Fruit fly (Drosophila melanogaster) whole organism, embryonic: Measurements from ENCODE around the gene CG13996.

Source experiments
- Awh ChIP-seq: fragments of 200-800 bp; sonication (Bioruptor generic); IDR thresholded peaks from 2 replicates; pipeline ENCODE4, ENCODE4 v1.3.6; 2022; ENCODE audit warnings: missing biosample characterization, missing genetic modification characterization
- B-H2 ChIP-seq: fragments of 200-800 bp; sonication (Bioruptor generic); optimal IDR thresholded peaks from 2 replicates; lab custom pipeline; 2018; ENCODE audit warnings: missing biosample characterization, mild to moderate bottlenecking, missing genetic modification characterization
- CG10321 ChIP-seq: fragments of 200-800 bp; sonication (Bioruptor generic); IDR thresholded peaks from 2 replicates; pipeline ENCODE4 v1.3.6; 2022; ENCODE audit warnings: missing biosample characterization, missing genetic modification characterization
- CG10565 ChIP-seq: fragments of 200-800 bp; sonication (Bioruptor generic); optimal IDR thresholded peaks from 3 replicates; lab custom pipeline; 2016; ENCODE audit warnings: missing biosample characterization, mild to moderate bottlenecking, missing genetic modification characterization
- CG10654 ChIP-seq: fragments of 200-800 bp; sonication (Bioruptor generic); optimal IDR thresholded peaks from 2 replicates; lab custom pipeline; 2016; ENCODE audit warnings: missing biosample characterization, missing genetic modification characterization
- CG10979 ChIP-seq: fragments of 200-800 bp; sonication (Bioruptor generic); optimal IDR thresholded peaks from 2 replicates; lab custom pipeline; 2018; ENCODE audit warnings: missing biosample characterization, mild to moderate bottlenecking, missing genetic modification characterization, moderate library complexity
- CG11695 ChIP-seq: fragments of 200-800 bp; sonication (Bioruptor generic); IDR thresholded peaks from 3 replicates; pipeline ENCODE4 v1.3.6; 2022; ENCODE audit warnings: missing biosample characterization, missing genetic modification characterization
- CG13287 ChIP-seq: fragments of 200-800 bp; sonication (Bioruptor generic); IDR thresholded peaks from 2 replicates; pipeline ENCODE4 v1.3.6; 2022; ENCODE audit warnings: missing biosample characterization, missing genetic modification characterization; ENCODE audit not compliant: partially characterized antibody
- CG13775 ChIP-seq: fragments of 200-800 bp; sonication (Bioruptor generic); optimal IDR thresholded peaks from 3 replicates; lab custom pipeline; 2017; ENCODE audit warnings: missing biosample characterization, mild to moderate bottlenecking, missing genetic modification characterization
- CG14014 ChIP-seq: fragments of 200-800 bp; sonication (Bioruptor generic); IDR thresholded peaks from 2 replicates; pipeline ENCODE4 v1.3.6; 2022; ENCODE audit warnings: missing biosample characterization, missing genetic modification characterization
- CG1529 ChIP-seq: fragments of 200-800 bp; sonication (Bioruptor generic); optimal IDR thresholded peaks from 3 replicates; lab custom pipeline; 2018; ENCODE audit warnings: missing biosample characterization, missing genetic modification characterization
- CG17829 ChIP-seq: fragments of 200-800 bp; optimal IDR thresholded peaks from 2 replicates; lab custom pipeline; 2019; ENCODE audit warnings: missing biosample characterization, mild to moderate bottlenecking, missing genetic modification characterization, moderate library complexity
- CG2116 ChIP-seq: fragments of 200-800 bp; sonication (Bioruptor generic); optimal IDR thresholded peaks from 3 replicates; lab custom pipeline; 2018; ENCODE audit warnings: missing biosample characterization, mild to moderate bottlenecking, missing genetic modification characterization
- CG31441 ChIP-seq: fragments of 200-800 bp; sonication (Bioruptor generic); IDR thresholded peaks from 2 replicates; pipeline ENCODE4 v1.3.6; 2022; ENCODE audit warnings: missing biosample characterization, missing genetic modification characterization
- CG6813 ChIP-seq: fragments of 200-800 bp; sonication (Bioruptor generic); optimal IDR thresholded peaks from 2 replicates; lab custom pipeline; 2017; ENCODE audit warnings: missing biosample characterization, missing genetic modification characterization, mild to moderate bottlenecking, moderate library complexity, missing genetic modification reagents
- CG7987 ChIP-seq: fragments of 200-800 bp; sonication (Bioruptor generic); optimal IDR thresholded peaks from 2 replicates; lab custom pipeline; 2018; ENCODE audit warnings: missing biosample characterization, mild to moderate bottlenecking, missing genetic modification characterization, moderate library complexity
- CG8924 ChIP-seq: fragments of 200-800 bp; optimal IDR thresholded peaks from 3 replicates; lab custom pipeline; 2019; ENCODE audit warnings: missing biosample characterization, mild to moderate bottlenecking, missing genetic modification characterization, moderate library complexity
- CkIIα-i1 ChIP-seq: fragments of 200-800 bp; sonication (Bioruptor generic); IDR thresholded peaks from 2 replicates; pipeline ENCODE4 v1.3.6; 2022; ENCODE audit warnings: missing biosample characterization, missing genetic modification characterization
- Dad ChIP-seq: fragments of 200-800 bp; sonication (Bioruptor generic); optimal IDR thresholded peaks from 3 replicates; lab custom pipeline; 2016; ENCODE audit warnings: missing biosample characterization, missing genetic modification characterization
- Dfd ChIP-seq, 2 experiments: fragments of >200 bp; optimal IDR thresholded peaks; 2 replicates each; lab custom pipeline; 2017; ENCODE audit warnings: missing biosample characterization in 2 of 2, missing genetic modification characterization in 2 of 2
- Doc2 ChIP-seq: fragments of 200-800 bp; sonication (Bioruptor generic); IDR thresholded peaks from 2 replicates; pipeline ENCODE4 v1.3.6; 2022; ENCODE audit warnings: missing biosample characterization, missing genetic modification characterization
- Dref ChIP-seq: fragments of 200-800 bp; sonication (Bioruptor generic); IDR thresholded peaks from 2 replicates; pipeline ENCODE4 v1.3.6; 2022; ENCODE audit warnings: missing biosample characterization, missing genetic modification characterization
- ERR ChIP-seq: fragments of 200-800 bp; sonication (Bioruptor generic); optimal IDR thresholded peaks from 2 replicates; lab custom pipeline; 2016; ENCODE audit warnings: missing biosample characterization, missing genetic modification characterization
- Fer2 ChIP-seq: fragments of 200-800 bp; sonication (Bioruptor generic); optimal IDR thresholded peaks from 2 replicates; lab custom pipeline; 2018; ENCODE audit warnings: missing biosample characterization, mild to moderate bottlenecking, missing genetic modification characterization, moderate library complexity
- HLH3B ChIP-seq: fragments of 200-800 bp; sonication (Bioruptor generic); IDR thresholded peaks from 2 replicates; pipeline ENCODE4 v1.3.6; 2022; ENCODE audit warnings: missing biosample characterization, missing genetic modification characterization
- Kr ChIP-seq: fragments of 200-800 bp; sonication (Bioruptor generic); optimal IDR thresholded peaks from 2 replicates; lab custom pipeline; 2017; ENCODE audit warnings: missing biosample characterization, mild to moderate bottlenecking, missing genetic modification characterization
- Lpt ChIP-seq: fragments of >200 bp; optimal IDR thresholded peaks from 2 replicates; lab custom pipeline; 2018; ENCODE audit warnings: missing biosample characterization, missing genetic modification characterization
- MBD-R2 ChIP-seq: fragments of 200-800 bp; sonication (Bioruptor generic); IDR thresholded peaks from 2 replicates; pipeline ENCODE4 v1.3.6; 2022; ENCODE audit warnings: missing biosample characterization, missing genetic modification characterization
- Optix ChIP-seq: fragments of 200-800 bp; sonication (Bioruptor generic); IDR thresholded peaks from 3 replicates; pipeline ENCODE4 v1.3.6; 2022; ENCODE audit warnings: missing biosample characterization, missing genetic modification characterization
- Trl ChIP-seq, 3 experiments: fragments of >200 bp in 2 of 3; fragments of 200-800 bp in 1 of 3; sonication (Bioruptor generic) in 1 of 3; optimal IDR thresholded peaks; 2 replicates in 1 of 3; 3 replicates in 2 of 3; lab custom pipeline; 2016 to 2017; ENCODE audit warnings: missing biosample characterization in 1 of 3, missing genetic modification characterization in 1 of 3
- Xrp1 ChIP-seq: fragments of 200-800 bp; sonication (Bioruptor generic); IDR thresholded peaks from 2 replicates; pipeline ENCODE4 v1.3.6; 2022; ENCODE audit warnings: missing biosample characterization, missing genetic modification characterization
- ase ChIP-seq: fragments of 200-800 bp; sonication (Bioruptor generic); IDR thresholded peaks from 3 replicates; pipeline ENCODE4 v1.3.6; 2022; ENCODE audit warnings: missing biosample characterization, missing genetic modification characterization
- bab2 ChIP-seq: fragments of 200-800 bp; sonication (Bioruptor generic); optimal IDR thresholded peaks from 2 replicates; lab custom pipeline; 2016; ENCODE audit warnings: missing biosample characterization, missing genetic modification characterization
- dimm ChIP-seq: fragments of 200-800 bp; sonication (Bioruptor generic); IDR thresholded peaks from 2 replicates; pipeline ENCODE4 v1.3.6; 2022; ENCODE audit warnings: missing biosample characterization, missing genetic modification characterization
- emc ChIP-seq: fragments of 200-800 bp; sonication (Bioruptor generic); optimal IDR thresholded peaks from 2 replicates; lab custom pipeline; 2016; ENCODE audit warnings: missing biosample characterization, missing genetic modification characterization
- fd3F ChIP-seq: fragments of 200-800 bp; sonication (Bioruptor generic); optimal IDR thresholded peaks from 2 replicates; lab custom pipeline; 2018; ENCODE audit warnings: missing biosample characterization, mild to moderate bottlenecking, missing genetic modification characterization, moderate library complexity
- gce ChIP-seq: fragments of 200-800 bp; sonication (Bioruptor generic); IDR thresholded peaks from 3 replicates; pipeline ENCODE4 v1.3.6; 2022; ENCODE audit warnings: missing biosample characterization, missing genetic modification characterization
- kah ChIP-seq: fragments of 200-800 bp; sonication (Bioruptor generic); optimal IDR thresholded peaks from 2 replicates; lab custom pipeline; 2018; ENCODE audit warnings: missing biosample characterization, mild to moderate bottlenecking, missing genetic modification characterization
- klu ChIP-seq: fragments of 200-800 bp; sonication (Bioruptor generic); IDR thresholded peaks from 2 replicates; pipeline ENCODE4 v1.3.6; 2022; ENCODE audit warnings: missing biosample characterization, missing genetic modification characterization
- lab ChIP-seq: fragments of 200-800 bp; sonication (Bioruptor generic); optimal IDR thresholded peaks from 3 replicates; lab custom pipeline; 2017; ENCODE audit warnings: missing biosample characterization, missing genetic modification characterization, mild to moderate bottlenecking, moderate library complexity, missing genetic modification reagents
- lilli ChIP-seq: fragments of 200-800 bp; sonication (Bioruptor generic); optimal IDR thresholded peaks from 3 replicates; lab custom pipeline; 2016; ENCODE audit warnings: missing biosample characterization, missing genetic modification characterization
- lola ChIP-seq, 3 experiments: fragments of >200 bp in 2 of 3; fragments of 200-800 bp in 1 of 3; sonication (Bioruptor generic) in 1 of 3; optimal IDR thresholded peaks; 2 replicates each; lab custom pipeline; 2017 to 2019; ENCODE audit warnings: missing biosample characterization in 3 of 3, missing genetic modification characterization in 3 of 3, mild to moderate bottlenecking in 1 of 3, moderate library complexity in 1 of 3
- nerfin-2 ChIP-seq: fragments of 200-800 bp; sonication (Bioruptor generic); IDR thresholded peaks from 2 replicates; pipeline ENCODE4 v1.3.6; 2022; ENCODE audit warnings: missing biosample characterization, missing genetic modification characterization; ENCODE audit not compliant: partially characterized antibody
- pfk ChIP-seq: fragments of 200-800 bp; sonication (Bioruptor generic); optimal IDR thresholded peaks from 2 replicates; lab custom pipeline; 2018; ENCODE audit warnings: missing biosample characterization, mild to moderate bottlenecking, missing genetic modification characterization, moderate library complexity
- sna ChIP-seq: fragments of 200-800 bp; sonication (Bioruptor generic); IDR thresholded peaks from 2 replicates; pipeline ENCODE4 v1.3.6; 2022; ENCODE audit warnings: missing biosample characterization, missing genetic modification characterization; ENCODE audit not compliant: partially characterized antibody
- stwl ChIP-seq: fragments of 200-800 bp; sonication (Bioruptor generic); optimal IDR thresholded peaks from 3 replicates; lab custom pipeline; 2018; ENCODE audit warnings: missing biosample characterization, mild to moderate bottlenecking, missing genetic modification characterization, moderate library complexity
- tin ChIP-seq: fragments of 200-800 bp; sonication (Bioruptor generic); optimal IDR thresholded peaks from 3 replicates; lab custom pipeline; 2016; ENCODE audit warnings: missing biosample characterization, missing genetic modification characterization
- tll ChIP-seq, 2 experiments: fragments of 200-800 bp in 1 of 2; fragments of >200 bp in 1 of 2; sonication (Bioruptor generic) in 1 of 2; optimal IDR thresholded peaks; 2 replicates each; lab custom pipeline; 2017 to 2019; ENCODE audit warnings: missing biosample characterization in 2 of 2, missing genetic modification characterization in 2 of 2, mild to moderate bottlenecking in 1 of 2, moderate library complexity in 1 of 2

Gene CG13996

DNA sequence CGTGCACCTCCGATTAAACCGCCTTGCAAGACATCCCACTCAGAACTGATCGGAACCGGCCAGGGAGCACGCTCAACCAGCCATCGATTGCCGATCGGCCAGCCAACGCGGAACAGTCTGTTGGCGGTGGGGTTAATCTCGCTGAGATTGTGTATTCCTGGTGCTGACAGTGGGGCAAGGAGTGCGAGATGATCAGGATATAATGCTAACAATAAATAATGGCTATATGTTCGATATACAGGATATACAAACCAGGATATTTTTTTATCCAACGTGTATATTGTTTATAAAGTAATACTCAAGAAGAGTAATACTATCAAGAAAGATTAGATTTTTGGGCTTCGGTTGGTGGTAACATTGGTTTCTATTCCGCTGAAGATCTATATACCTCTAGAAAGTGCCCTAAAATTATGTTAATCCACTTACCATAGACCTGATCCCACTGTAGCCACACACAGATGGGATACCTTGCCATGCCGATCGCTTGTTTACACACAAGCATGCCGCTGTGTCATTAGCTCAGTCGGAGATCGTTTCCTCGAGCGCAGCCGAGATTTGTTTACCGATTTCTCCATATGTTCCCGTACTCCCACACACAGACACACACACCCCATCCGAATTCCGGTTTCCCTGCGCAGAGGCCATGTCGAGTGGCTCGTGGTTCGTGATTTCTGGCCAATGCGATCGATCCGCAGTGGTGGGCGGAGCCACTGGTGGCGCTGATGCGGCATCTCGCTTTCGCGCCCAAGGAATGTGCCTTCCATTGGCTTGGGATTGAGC is 1.1 kb upstream of the CG13996 start, which contains the start of gene H2.0 (continued):
- TF ChIP-seq Dref (GFP tag; lab: Robert Waterston, UW) (no peak), CG10979 (peak; percentile 60), CG2116 (GFP tag; lab: Kevin White, UChicago) (no peak), CG14014 (no peak), CG1529 (GFP tag; lab: Kevin White, UChicago) (peak; percentile 38), dimm (GFP tag; lab: Robert Waterston, UW) (no peak), CG7987 (no peak), lab (GFP tag; lab: Kevin White, UChicago) (peak; percentile 27), B-H2 (GFP tag; lab: Kevin White, UChicago) (no peak), gce (GFP tag; lab: Robert Waterston, UW) (no peak), lilli (GFP tag; lab: Kevin White, UChicago) (peak; percentile 22), Dfd (GFP tag; optimal IDR thresholded peaks at IDR 0.05; lab: Kevin White, UChicago) (no peak), CG10321 (peak; percentile 56; the same call in 1 of the 2 replicates), CkIIα-i1 (GFP tag; lab: Robert Waterston, UW) (no peak), emc (GFP tag; lab: Kevin White, UChicago) (no peak), CG8924 (tag; lab: Kevin White, UChicago) (peak; percentile 40), CG10654 (no peak), CG11695 (GFP tag; lab: Robert Waterston, UW) (0 out of 3 replicates have a peak, but pooled peaks have one; percentile 28), MBD-R2 (no peak), stwl (tag; lab: Kevin White, UChicago) (no peak), sna (GFP tag; lab: Robert Waterston, UW) (no peak), ERR (GFP tag; lab: Kevin White, UChicago) (no peak), Lpt (GFP tag; lab: Kevin White, UChicago) (no peak), CG13287 (GFP tag; lab: Robert Waterston, UW) (0 out of 2 replicates have a peak, but pooled peaks have one; percentile 8), Awh (GFP tag; lab: Robert Waterston, UW) (peak; percentile 53), lola (GFP tag; optimal IDR thresholded peaks at IDR 0.05; lab: Kevin White, UChicago) (peak in 1 of 3 experiments; percentile 65), pfk (GFP tag; lab: Kevin White, UChicago) (no peak), CG6813 (GFP tag; lab: Kevin White, UChicago) (peak; percentile 42), Fer2 (no peak), kah (peak; percentile 5), HLH3B (GFP tag; lab: Robert Waterston, UW) (no peak), Kr (GFP tag; lab: Kevin White, UChicago) (peak; percentile 7), CG13775 (peak; percentile 25), tin (GFP tag; lab: Kevin White, UChicago) (peak; percentile 10), klu (GFP tag; lab: Robert Waterston, UW) (no peak), CG31441 (GFP tag; lab: Robert Waterston, UW) (peak; percentile 44), Trl (optimal IDR thresholded peaks at IDR 0.05; lab: Kevin White, UChicago) (no peak), Trl (GFP tag; optimal IDR thresholded peaks at IDR 0.05; lab: Kevin White, UChicago) (peak; percentile 6), Doc2 (GFP tag; lab: Robert Waterston, UW) (no peak), Xrp1 (peak; percentile 47; the same call in 1 of the 2 replicates), nerfin-2 (no peak), tll (GFP tag; optimal IDR thresholded peaks at IDR 0.05; lab: Kevin White, UChicago) (no peak), ase (no peak), Optix (GFP tag; lab: Robert Waterston, UW) (0 out of 3 replicates have a peak, but pooled peaks have one; percentile 16), CG10565 (GFP tag; lab: Kevin White, UChicago) (no peak), bab2 (GFP tag; lab: Kevin White, UChicago) (no peak), fd3F (GFP tag; lab: Kevin White, UChicago) (no peak), Dad (GFP tag; lab: Kevin White, UChicago) (no peak), CG17829 (tag; lab: Kevin White, UChicago) (peak; percentile 52)
